Fruit fly (Drosophila melanogaster) whole organism, embryonic: ENCODE data around the gene BtbVII.
A peak's percentile ranks its signal among the peaks of the same experiment; 100 is the strongest.

Experiments
- Blimp-1 ChIP-seq: fragments of 200-800 bp; sonication (Bioruptor generic); optimal IDR thresholded peaks from 3 replicates; lab custom pipeline; 2018; ENCODE audit warnings: missing biosample characterization, missing genetic modification characterization, mild to moderate bottlenecking, moderate library complexity, missing genetic modification reagents
- CG10147 ChIP-seq: fragments of 200-800 bp; sonication (Bioruptor generic); optimal IDR thresholded peaks from 2 replicates; lab custom pipeline; 2019; ENCODE audit warnings: missing biosample characterization, mild to moderate bottlenecking, missing genetic modification characterization, moderate library complexity
- CG10209 ChIP-seq: fragments of 200-800 bp; sonication (Bioruptor generic); optimal IDR thresholded peaks from 3 replicates; lab custom pipeline; 2017; ENCODE audit warnings: missing biosample characterization, mild to moderate bottlenecking, missing genetic modification characterization, missing genetic modification reagents
- CG10267 ChIP-seq: fragments of 200-800 bp; sonication (Bioruptor generic); optimal IDR thresholded peaks from 2 replicates; lab custom pipeline; 2018; ENCODE audit warnings: missing biosample characterization, mild to moderate bottlenecking, missing genetic modification characterization, moderate library complexity
- CG10565 ChIP-seq: fragments of 200-800 bp; sonication (Bioruptor generic); optimal IDR thresholded peaks from 3 replicates; lab custom pipeline; 2016; ENCODE audit warnings: missing biosample characterization, mild to moderate bottlenecking, missing genetic modification characterization
- CG12659 ChIP-seq: fragments of 200-800 bp; sonication (Bioruptor generic); optimal IDR thresholded peaks from 3 replicates; lab custom pipeline; 2017; ENCODE audit warnings: mild to moderate bottlenecking, missing biosample characterization, missing genetic modification reagents, missing genetic modification characterization
- CG13775 ChIP-seq: fragments of 200-800 bp; sonication (Bioruptor generic); optimal IDR thresholded peaks from 3 replicates; lab custom pipeline; 2017; ENCODE audit warnings: missing biosample characterization, mild to moderate bottlenecking, missing genetic modification characterization
- CG13894 ChIP-seq: fragments of 200-800 bp; sonication (Bioruptor generic); optimal IDR thresholded peaks from 3 replicates; lab custom pipeline; 2018; ENCODE audit warnings: missing biosample characterization, mild to moderate bottlenecking, missing genetic modification characterization, moderate library complexity
- CG14441 ChIP-seq: fragments of 200-800 bp; sonication (Bioruptor generic); IDR thresholded peaks from 2 replicates; pipeline ENCODE4 v1.3.6; 2022; ENCODE audit warnings: missing biosample characterization, missing genetic modification characterization
- CG15073 ChIP-seq: fragments of 200-800 bp; sonication (Bioruptor generic); optimal IDR thresholded peaks from 2 replicates; lab custom pipeline; 2016; ENCODE audit warnings: missing biosample characterization, missing genetic modification characterization
- CG15479 ChIP-seq: fragments of 200-800 bp; sonication (Bioruptor generic); optimal IDR thresholded peaks from 3 replicates; lab custom pipeline; 2019; ENCODE audit warnings: missing biosample characterization, mild to moderate bottlenecking, missing genetic modification characterization, moderate library complexity
- CG1647 ChIP-seq: fragments of 200-800 bp; sonication (Bioruptor generic); optimal IDR thresholded peaks from 3 replicates; lab custom pipeline; 2016; ENCODE audit warnings: missing biosample characterization, missing genetic modification characterization
- CG17829 ChIP-seq: fragments of 200-800 bp; optimal IDR thresholded peaks from 2 replicates; lab custom pipeline; 2019; ENCODE audit warnings: missing biosample characterization, mild to moderate bottlenecking, missing genetic modification characterization, moderate library complexity
- CG18011 ChIP-seq: fragments of 200-800 bp; sonication (Bioruptor generic); optimal IDR thresholded peaks from 2 replicates; lab custom pipeline; 2017; ENCODE audit warnings: missing biosample characterization, missing genetic modification characterization, mild to moderate bottlenecking, moderate library complexity, missing genotype
- CG31441 ChIP-seq: fragments of 200-800 bp; sonication (Bioruptor generic); IDR thresholded peaks from 2 replicates; pipeline ENCODE4 v1.3.6; 2022; ENCODE audit warnings: missing biosample characterization, missing genetic modification characterization
- CG33557 ChIP-seq: fragments of 200-800 bp; sonication (Bioruptor generic); optimal IDR thresholded peaks from 2 replicates; lab custom pipeline; 2019; ENCODE audit warnings: missing biosample characterization, mild to moderate bottlenecking, missing genetic modification characterization, moderate library complexity
- CG34376 ChIP-seq: fragments of 200-800 bp; sonication (Bioruptor generic); optimal IDR thresholded peaks from 2 replicates; lab custom pipeline; 2018; ENCODE audit warnings: missing biosample characterization, mild to moderate bottlenecking, missing genetic modification characterization
- CG5245 ChIP-seq: fragments of 200-800 bp; sonication (Bioruptor generic); optimal IDR thresholded peaks from 3 replicates; lab custom pipeline; 2016; ENCODE audit warnings: missing biosample characterization, missing genetic modification characterization
- CG6854 ChIP-seq: fragments of 200-800 bp; sonication (Bioruptor generic); optimal IDR thresholded peaks from 3 replicates; lab custom pipeline; 2017; ENCODE audit warnings: missing biosample characterization, mild to moderate bottlenecking, missing genetic modification characterization
- CG7745 ChIP-seq: fragments of 200-800 bp; sonication (Bioruptor generic); optimal IDR thresholded peaks from 2 replicates; lab custom pipeline; 2018; ENCODE audit warnings: missing biosample characterization, mild to moderate bottlenecking, missing genetic modification characterization, moderate library complexity
- CG8924 ChIP-seq: fragments of 200-800 bp; optimal IDR thresholded peaks from 3 replicates; lab custom pipeline; 2019; ENCODE audit warnings: missing biosample characterization, mild to moderate bottlenecking, missing genetic modification characterization, moderate library complexity
- CG9817 ChIP-seq: fragments of 200-800 bp; sonication (Bioruptor generic); optimal IDR thresholded peaks from 2 replicates; lab custom pipeline; 2018; ENCODE audit warnings: missing biosample characterization, mild to moderate bottlenecking, missing genetic modification characterization, moderate library complexity
- CoRest ChIP-seq: fragments of 200-800 bp; sonication (Bioruptor generic); optimal IDR thresholded peaks from 3 replicates; lab custom pipeline; 2018; ENCODE audit warnings: missing biosample characterization, mild to moderate bottlenecking, missing genetic modification characterization, moderate library complexity
- Dbx ChIP-seq: fragments of 200-800 bp; sonication (Bioruptor generic); IDR thresholded peaks from 3 replicates; pipeline ENCODE4 v1.3.6; 2022; ENCODE audit warnings: missing biosample characterization, missing genetic modification characterization
- Dip2 ChIP-seq: fragments of 200-800 bp; sonication (Bioruptor generic); IDR thresholded peaks from 2 replicates; pipeline ENCODE4 v1.3.6; 2022; ENCODE audit warnings: missing biosample characterization, missing genetic modification characterization
- Eip74EF ChIP-seq, 2 experiments: fragments of 200-800 bp in 1 of 2; fragments of >200 bp in 1 of 2; sonication (Bioruptor generic) in 1 of 2; optimal IDR thresholded peaks; 2 replicates each; lab custom pipeline; 2017 to 2019; ENCODE audit warnings: missing biosample characterization in 2 of 2, missing genetic modification characterization in 2 of 2, mild to moderate bottlenecking in 1 of 2, moderate library complexity in 1 of 2
- HLH54F ChIP-seq: fragments of 200-800 bp; sonication (Bioruptor generic); optimal IDR thresholded peaks from 3 replicates; lab custom pipeline; 2016; ENCODE audit warnings: missing biosample characterization, missing genetic modification characterization
- Hr3 ChIP-seq: fragments of 200-800 bp; sonication (Bioruptor generic); optimal IDR thresholded peaks from 3 replicates; lab custom pipeline; 2016; ENCODE audit warnings: missing biosample characterization, missing genetic modification characterization
- MESR4 ChIP-seq: fragments of 200-800 bp; sonication (Bioruptor generic); optimal IDR thresholded peaks from 2 replicates; lab custom pipeline; 2018; ENCODE audit warnings: missing biosample characterization, mild to moderate bottlenecking, missing genetic modification characterization, moderate library complexity
- NC2β ChIP-seq: fragments of 200-800 bp; sonication (Bioruptor generic); optimal IDR thresholded peaks from 2 replicates; lab custom pipeline; 2016; ENCODE audit warnings: missing biosample characterization, missing genetic modification characterization
- Sry-β ChIP-seq: fragments of 200-800 bp; sonication (Bioruptor generic); optimal IDR thresholded peaks from 2 replicates; lab custom pipeline; 2018; ENCODE audit warnings: missing biosample characterization, mild to moderate bottlenecking, missing genetic modification characterization, moderate library complexity
- aop ChIP-seq: fragments of 200-800 bp; sonication (Bioruptor generic); IDR thresholded peaks from 2 replicates; pipeline ENCODE4 v1.3.6; 2022; ENCODE audit warnings: missing biosample characterization, missing genetic modification characterization
- ato ChIP-seq: fragments of 200-800 bp; sonication (Bioruptor generic); IDR thresholded peaks from 2 replicates; pipeline ENCODE4 v1.3.6; 2022; ENCODE audit warnings: missing biosample characterization, missing genetic modification characterization; ENCODE audit not compliant: partially characterized antibody
- br ChIP-seq: fragments of >200 bp; optimal IDR thresholded peaks from 2 replicates; lab custom pipeline; 2017
- dmrt99B ChIP-seq: fragments of 200-800 bp; sonication (Bioruptor generic); optimal IDR thresholded peaks from 2 replicates; lab custom pipeline; 2018; ENCODE audit warnings: missing biosample characterization, mild to moderate bottlenecking, missing genetic modification characterization, moderate library complexity
- fd102C ChIP-seq: fragments of 200-800 bp; sonication (Bioruptor generic); optimal IDR thresholded peaks from 2 replicates; lab custom pipeline; 2018; ENCODE audit warnings: missing biosample characterization, mild to moderate bottlenecking, missing genetic modification characterization, moderate library complexity
- fd64A ChIP-seq: fragments of 200-800 bp; sonication (Bioruptor generic); optimal IDR thresholded peaks from 3 replicates; lab custom pipeline; 2018; ENCODE audit warnings: missing biosample characterization, mild to moderate bottlenecking, missing genetic modification characterization
- gcm ChIP-seq: fragments of 200-800 bp; sonication (Bioruptor generic); optimal IDR thresholded peaks from 2 replicates; lab custom pipeline; 2019; ENCODE audit warnings: missing biosample characterization, mild to moderate bottlenecking, missing genetic modification characterization, moderate library complexity
- hth ChIP-seq: fragments of >200 bp; optimal IDR thresholded peaks from 2 replicates; lab custom pipeline; 2017; ENCODE audit warnings: inconsistent platforms
- jumu ChIP-seq: fragments of 200-800 bp; sonication (Bioruptor generic); optimal IDR thresholded peaks from 3 replicates; lab custom pipeline; 2016; ENCODE audit warnings: missing biosample characterization, missing genetic modification characterization
- klu ChIP-seq: fragments of 200-800 bp; sonication (Bioruptor generic); IDR thresholded peaks from 2 replicates; pipeline ENCODE4 v1.3.6; 2022; ENCODE audit warnings: missing biosample characterization, missing genetic modification characterization
- luna ChIP-seq: fragments of 200-800 bp; sonication (Bioruptor generic); optimal IDR thresholded peaks from 2 replicates; lab custom pipeline; 2016; ENCODE audit warnings: missing biosample characterization, missing genetic modification characterization
- maf-S ChIP-seq: fragments of 200-800 bp; sonication (Bioruptor generic); optimal IDR thresholded peaks from 2 replicates; lab custom pipeline; 2016; ENCODE audit warnings: missing biosample characterization, missing genetic modification characterization
- mirr ChIP-seq: fragments of 200-800 bp; sonication (Bioruptor generic); optimal IDR thresholded peaks from 3 replicates; lab custom pipeline; 2018; ENCODE audit warnings: missing biosample characterization, mild to moderate bottlenecking, missing genetic modification characterization
- pho ChIP-seq: fragments of 200-800 bp; sonication (Bioruptor generic); optimal IDR thresholded peaks from 2 replicates; lab custom pipeline; 2016; ENCODE audit warnings: missing biosample characterization, missing genetic modification characterization
- pros ChIP-seq: fragments of 200-800 bp; sonication (Bioruptor generic); optimal IDR thresholded peaks from 3 replicates; lab custom pipeline; 2019; ENCODE audit warnings: missing biosample characterization, mild to moderate bottlenecking, missing genetic modification characterization, moderate library complexity
- ranshi ChIP-seq: fragments of 200-800 bp; sonication (Bioruptor generic); IDR thresholded peaks from 2 replicates; pipeline ENCODE4 v1.3.6; 2022; ENCODE audit warnings: missing biosample characterization, missing genetic modification characterization
- sens-2 ChIP-seq: fragments of 200-800 bp; sonication (Bioruptor generic); IDR thresholded peaks from 2 replicates; pipeline ENCODE4 v1.3.6; 2022; ENCODE audit warnings: missing biosample characterization, missing genetic modification characterization
- sisA ChIP-seq: fragments of 200-800 bp; sonication (Bioruptor generic); IDR thresholded peaks from 2 replicates; pipeline ENCODE4 v1.3.6; 2022; ENCODE audit warnings: missing biosample characterization, missing genetic modification characterization
- sna ChIP-seq: fragments of 200-800 bp; sonication (Bioruptor generic); IDR thresholded peaks from 2 replicates; pipeline ENCODE4 v1.3.6; 2022; ENCODE audit warnings: missing biosample characterization, missing genetic modification characterization; ENCODE audit not compliant: partially characterized antibody
- stc ChIP-seq: fragments of 200-800 bp; sonication (Bioruptor generic); IDR thresholded peaks from 2 replicates; pipeline ENCODE4 v1.3.6; 2022; ENCODE audit warnings: missing biosample characterization, missing genetic modification characterization
- zfh2 ChIP-seq: fragments of 200-800 bp; sonication (Bioruptor generic); optimal IDR thresholded peaks from 2 replicates; lab custom pipeline; 2016; ENCODE audit warnings: missing biosample characterization, missing genetic modification characterization

BtbVII gene

dm6 chr3L:3141411-3141810 is 7.0 kb upstream of the BtbVII start (continued):
- TF ChIP-seq Hr3 (no peak), CG18011 (GFP tag; lab: Kevin White, UChicago) (no peak), CG17829 (tag; lab: Kevin White, UChicago) (peak; percentile 16), HLH54F (GFP tag; lab: Kevin White, UChicago) (no peak), Sry-β (GFP tag; lab: Kevin White, UChicago) (peak; percentile 39), stc (no peak), pros (GFP tag; lab: Kevin White, UChicago) (no peak), sens-2 (GFP tag; lab: Robert Waterston, UW) (no peak), luna (GFP tag; lab: Kevin White, UChicago) (no peak), pho (GFP tag; lab: Kevin White, UChicago) (no peak), CG15479 (GFP tag; lab: Kevin White, UChicago) (no peak), CG33557 (GFP tag; lab: Kevin White, UChicago) (peak; percentile 91), zfh2 (GFP tag; lab: Kevin White, UChicago) (no peak), CG10147 (GFP tag; lab: Kevin White, UChicago) (no peak), CG10565 (GFP tag; lab: Kevin White, UChicago) (no peak), hth (lab: Kevin White, UChicago) (no peak), CG7745 (peak; percentile 64), CG31441 (peak; percentile 28; the same call in 1 of the 2 replicates), fd102C (no peak), jumu (no peak), CG13894 (tag; lab: Kevin White, UChicago) (no peak), CG12659 (GFP tag; lab: Kevin White, UChicago) (no peak), ato (GFP tag; lab: Robert Waterston, UW) (no peak), sna (no peak), klu (GFP tag; lab: Robert Waterston, UW) (no peak), CG1647 (no peak), CG34376 (GFP tag; lab: Kevin White, UChicago) (no peak), Eip74EF (GFP tag; optimal IDR thresholded peaks at IDR 0.05; lab: Kevin White, UChicago) (peak in 1 of 2 experiments; percentile 14), CG14441 (GFP tag; lab: Robert Waterston, UW) (no peak), NC2β (GFP tag; lab: Kevin White, UChicago) (no peak), CG13775 (no peak), CG10267 (peak; percentile 5), gcm (GFP tag; lab: Kevin White, UChicago) (peak; percentile 64), CG15073 (GFP tag; lab: Kevin White, UChicago) (no peak), sisA (no peak), CG6854 (GFP tag; lab: Kevin White, UChicago) (no peak), mirr (GFP tag; lab: Kevin White, UChicago) (no peak), ranshi (no peak), Blimp-1 (peak; percentile 100), MESR4 (GFP tag; lab: Kevin White, UChicago) (no peak), Dbx (GFP tag; lab: Robert Waterston, UW) (no peak), fd64A (GFP tag; lab: Kevin White, UChicago) (peak; percentile 35), CG8924 (tag; lab: Kevin White, UChicago) (no peak), br (no peak), aop (no peak), CG9817 (tag; lab: Kevin White, UChicago) (no peak), CoRest (tag; lab: Kevin White, UChicago) (no peak), Dip2 (no peak), CG10209 (GFP tag; lab: Kevin White, UChicago) (no peak), maf-S (GFP tag; lab: Kevin White, UChicago) (no peak), CG5245 (GFP tag; lab: Kevin White, UChicago) (no peak), dmrt99B (tag; lab: Kevin White, UChicago) (no peak)
